Worm (Caenorhabditis elegans) whole organism, L4 larva: ENCODE measurements around the gene eat-3.
A peak's percentile ranks its signal among the peaks of the same experiment; 100 is the strongest.

Experiments
- F10B5.3 ChIP-seq: sonication (generic microtip); optimal IDR thresholded peaks from 2 replicates; lab custom pipeline; 2016; ENCODE audit warnings: mild to moderate bottlenecking, missing genetic modification characterization, missing compliant biosample characterization
- F37D6.2 ChIP-seq: sonication (generic microtip); optimal IDR thresholded peaks from 2 replicates; lab custom pipeline; 2016; ENCODE audit warnings: mild to moderate bottlenecking, missing genetic modification characterization, missing compliant biosample characterization
- R02D3.7 ChIP-seq: fragments of 150-350 bp; sonication (generic microtip); optimal IDR thresholded peaks from 3 replicates; lab custom pipeline; 2014; ENCODE audit warnings: missing biosample characterization, missing genetic modification characterization
- T20F7.1 ChIP-seq: fragments of 200-800 bp; sonication (Bioruptor generic); optimal IDR thresholded peaks from 2 replicates; lab custom pipeline; 2018; ENCODE audit warnings: mild to moderate bottlenecking, missing genetic modification characterization, missing compliant biosample characterization
- T26A8.4 ChIP-seq: fragments of 200-800 bp; sonication (Bioruptor generic); IDR thresholded peaks from 2 replicates; pipeline ENCODE4 v1.3.6; 2022; ENCODE audit warnings: missing genetic modification characterization, missing compliant biosample characterization
- Y105C5A.15 ChIP-seq: fragments of 200-800 bp; sonication (Bioruptor generic); IDR thresholded peaks from 2 replicates; pipeline ENCODE4 v1.3.6; 2022; ENCODE audit warnings: missing genetic modification characterization, missing compliant biosample characterization
- Y48G9A.11 ChIP-seq: fragments of 200-800 bp; sonication (Bioruptor generic); IDR thresholded peaks from 2 replicates; pipeline ENCODE4 v1.3.6; 2022; ENCODE audit warnings: missing genetic modification reagents, missing genetic modification characterization, missing compliant biosample characterization
- ZK546.5 ChIP-seq, 2 experiments: sonication (generic microtip); optimal IDR thresholded peaks; 2 replicates each; lab custom pipeline; 2017; ENCODE audit warnings: missing biosample characterization in 2 of 2, missing genetic modification characterization in 2 of 2
- aha-1 ChIP-seq: fragments of 150-350 bp; peaks from one replicate; lab custom pipeline; 2014; ENCODE audit warnings: missing biosample characterization, missing genetic modification characterization
- aly-2 ChIP-seq: sonication (generic microtip); optimal IDR thresholded peaks from 2 replicates; lab custom pipeline; 2018; ENCODE audit warnings: missing biosample characterization, missing genetic modification characterization
- ama-1 ChIP-seq: fragments of 150-350 bp; optimal IDR thresholded peaks from 2 replicates; lab custom pipeline; 2014; ENCODE audit warnings: inconsistent platforms, mixed read lengths
- attf-4 ChIP-seq: sonication (generic microtip); optimal IDR thresholded peaks from 3 replicates; lab custom pipeline; 2017; ENCODE audit warnings: missing biosample characterization, missing genetic modification characterization
- ceh-28 ChIP-seq: fragments of 150-350 bp; optimal IDR thresholded peaks from 2 replicates; lab custom pipeline; 2014; ENCODE audit warnings: missing biosample characterization, missing genetic modification reagents, missing genetic modification characterization
- ceh-82 ChIP-seq: sonication (generic microtip); optimal IDR thresholded peaks from 2 replicates; lab custom pipeline; 2017; ENCODE audit warnings: missing biosample characterization, missing genetic modification characterization
- ctbp-1 ChIP-seq: fragments of 200-800 bp; sonication (Bioruptor generic); IDR thresholded peaks from 2 replicates; pipeline ENCODE4 v1.3.6; 2022; ENCODE audit warnings: missing genetic modification reagents, missing genetic modification characterization, missing compliant biosample characterization
- daf-12 ChIP-seq: fragments of 150-350 bp; optimal IDR thresholded peaks from 2 replicates; lab custom pipeline; 2014; ENCODE audit warnings: missing biosample characterization, missing genetic modification reagents, missing genetic modification characterization
- daf-19 ChIP-seq: fragments of 200-800 bp; sonication (Bioruptor generic); conservative IDR thresholded peaks from 2 replicates; pipeline ENCODE4 v1.3.6; 2022; ENCODE audit warnings: missing genetic modification characterization, missing compliant biosample characterization
- dmd-8 ChIP-seq: fragments of 200-800 bp; sonication (Bioruptor generic); IDR thresholded peaks from 2 replicates; pipeline ENCODE4 v1.3.6; 2022; ENCODE audit warnings: missing genetic modification characterization, missing compliant biosample characterization
- egl-27 ChIP-seq: sonication (generic microtip); optimal IDR thresholded peaks from 3 replicates; lab custom pipeline; 2017; ENCODE audit warnings: missing biosample characterization, missing genetic modification reagents, missing genetic modification characterization
- fkh-10 ChIP-seq: fragments of 150-350 bp; optimal IDR thresholded peaks from 2 replicates; lab custom pipeline; 2014; ENCODE audit warnings: missing biosample characterization, missing genetic modification reagents, missing genetic modification characterization
- hif-1 ChIP-seq, 2 experiments: sonication (generic microtip); optimal IDR thresholded peaks; 2 replicates each; lab custom pipeline; 2016 to 2017; ENCODE audit warnings: missing compliant biosample characterization in 2 of 2, missing genetic modification characterization in 2 of 2, missing genetic modification reagents in 2 of 2, missing genotype in 2 of 2, mild to moderate bottlenecking in 1 of 2
- hlh-11 ChIP-seq: fragments of 200-800 bp; sonication (Bioruptor generic); optimal IDR thresholded peaks from 2 replicates; lab custom pipeline; 2018; ENCODE audit warnings: mild to moderate bottlenecking, missing genetic modification characterization, missing compliant biosample characterization
- hlh-30 ChIP-seq: sonication (generic microtip); optimal IDR thresholded peaks from 2 replicates; lab custom pipeline; 2017; ENCODE audit warnings: antibody characterized with exemption, mild to moderate bottlenecking, missing genetic modification characterization, missing compliant biosample characterization; ENCODE audit not compliant: insufficient read depth
- jun-1 ChIP-seq: fragments of 150-350 bp; optimal IDR thresholded peaks from 2 replicates; lab custom pipeline; 2014; ENCODE audit warnings: missing biosample characterization, missing genetic modification reagents, missing genetic modification characterization
- lin-38 ChIP-seq: fragments of 200-800 bp; sonication (Bioruptor generic); IDR thresholded peaks from 2 replicates; pipeline ENCODE4 v1.3.6; 2022; ENCODE audit warnings: missing genetic modification reagents, missing genetic modification characterization, missing compliant biosample characterization
- lir-3 ChIP-seq: sonication (generic microtip); optimal IDR thresholded peaks from 2 replicates; lab custom pipeline; 2016; ENCODE audit warnings: mild to moderate bottlenecking, missing genetic modification characterization, missing compliant biosample characterization
- mdl-1 ChIP-seq, 2 experiments: fragments of 150-350 bp in 1 of 2; sonication (generic microtip) in 1 of 2; optimal IDR thresholded peaks; 2 replicates each; lab custom pipeline; 2014 to 2017; ENCODE audit warnings: missing biosample characterization in 2 of 2, missing genetic modification characterization in 2 of 2
- nhr-10 ChIP-seq: fragments of 150-350 bp; optimal IDR thresholded peaks from 2 replicates; lab custom pipeline; 2014; ENCODE audit warnings: missing biosample characterization, missing genetic modification characterization
- nhr-237 ChIP-seq: sonication (generic microtip); optimal IDR thresholded peaks from 2 replicates; lab custom pipeline; 2017; ENCODE audit warnings: missing biosample characterization, missing genetic modification characterization
- nhr-28 ChIP-seq: fragments of 150-350 bp; optimal IDR thresholded peaks from 2 replicates; lab custom pipeline; 2014; ENCODE audit warnings: missing biosample characterization, missing genetic modification characterization
- nhr-77 ChIP-seq: fragments of 150-350 bp; optimal IDR thresholded peaks from 2 replicates; lab custom pipeline; 2014; ENCODE audit warnings: missing biosample characterization, missing genetic modification characterization
- pha-4 ChIP-seq, 2 experiments: fragments of 150-350 bp in 1 of 2; fragments of 200-800 bp in 1 of 2; sonication (Bioruptor generic) in 1 of 2; IDR thresholded peaks in 1 of 2; optimal IDR thresholded peaks in 1 of 2; 2 replicates each; pipeline versions ENCODE4 v1.3.6 to Lab custom; 2014 to 2022; ENCODE audit warnings: missing genetic modification characterization in 2 of 2, missing genetic modification reagents in 2 of 2, missing biosample characterization in 1 of 2, missing compliant biosample characterization in 1 of 2
- pqm-1 ChIP-seq: sonication (generic microtip); optimal IDR thresholded peaks from 2 replicates; lab custom pipeline; 2017; ENCODE audit warnings: missing biosample characterization, missing genetic modification characterization
- snpc-1.2 ChIP-seq: fragments of 200-800 bp; sonication (Bioruptor generic); IDR thresholded peaks from 2 replicates; pipeline ENCODE4 v1.3.6; 2022; ENCODE audit warnings: missing genetic modification reagents, missing genetic modification characterization, missing compliant biosample characterization
- snpc-4 ChIP-seq: fragments of 150-350 bp; optimal IDR thresholded peaks from 2 replicates; lab custom pipeline; 2014; ENCODE audit warnings: missing biosample characterization, missing genetic modification characterization
- spr-1 ChIP-seq: sonication (generic microtip); optimal IDR thresholded peaks from 2 replicates; lab custom pipeline; 2016; ENCODE audit warnings: mild to moderate bottlenecking, missing genetic modification characterization, missing compliant biosample characterization
- spr-3 ChIP-seq: fragments of 200-800 bp; sonication (Bioruptor generic); optimal IDR thresholded peaks from 2 replicates; lab custom pipeline; 2018; ENCODE audit warnings: mild to moderate bottlenecking, missing genetic modification characterization, missing compliant biosample characterization
- tra-1 ChIP-seq: fragments of 200-800 bp; sonication (Bioruptor generic); IDR thresholded peaks from 2 replicates; pipeline ENCODE4 v1.3.6; 2022; ENCODE audit warnings: missing genetic modification reagents, missing genetic modification characterization, missing compliant biosample characterization
- unc-62 ChIP-seq, 3 experiments: fragments of 150-350 bp in 1 of 3; sonication (generic microtip); optimal IDR thresholded peaks in 2 of 3; peaks in 1 of 3; 1 replicate in 1 of 3; 2 replicates in 2 of 3; lab custom pipeline; 2014 to 2017; ENCODE audit warnings: missing biosample characterization in 3 of 3, missing genetic modification characterization in 3 of 3, missing genetic modification reagents in 3 of 3, missing genotype in 1 of 3
- vab-7 ChIP-seq: fragments of 200-800 bp; sonication (Bioruptor generic); IDR thresholded peaks from 2 replicates; pipeline ENCODE4 v1.3.6; 2022; ENCODE audit warnings: missing genetic modification reagents, missing genetic modification characterization, missing compliant biosample characterization
- zip-11 ChIP-seq: fragments of 200-800 bp; sonication (Bioruptor generic); IDR thresholded peaks from 2 replicates; pipeline ENCODE4 v1.3.6; 2022; ENCODE audit warnings: missing genetic modification characterization, missing compliant biosample characterization
- zip-2 ChIP-seq: fragments of 150-350 bp; optimal IDR thresholded peaks from 2 replicates; lab custom pipeline; 2014; ENCODE audit warnings: missing biosample characterization, missing genetic modification characterization

Gene eat-3

ce11 chrII:9343955-9344354 is 19.3 kb downstream of the eat-3 start (continued):
- TF ChIP-seq zip-11 (GFP tag; lab: Robert Waterston, UW) (no peak), daf-12 (tag; lab: Kevin White, UChicago) (no peak), ZK546.5 (tag; optimal IDR thresholded peaks at IDR 0.05; lab: Kevin White, UChicago) (no peak), nhr-10 (tag; lab: Kevin White, UChicago) (no peak), snpc-1.2 (GFP tag; lab: Robert Waterston, UW) (no peak), vab-7 (GFP tag; lab: Robert Waterston, UW) (no peak)

ce11 chrII:9345116-9345515 is 20.4 kb downstream of the eat-3 start:
- TF ChIP-seq pqm-1 (tag; lab: Kevin White, UChicago) (no peak), Y105C5A.15 (GFP tag; lab: Robert Waterston, UW) (no peak), T20F7.1 (no peak), aha-1 (tag; lab: Kevin White, UChicago) (peak; percentile 37), nhr-28 (tag; lab: Kevin White, UChicago) (peak; percentile 39)

DNA sequence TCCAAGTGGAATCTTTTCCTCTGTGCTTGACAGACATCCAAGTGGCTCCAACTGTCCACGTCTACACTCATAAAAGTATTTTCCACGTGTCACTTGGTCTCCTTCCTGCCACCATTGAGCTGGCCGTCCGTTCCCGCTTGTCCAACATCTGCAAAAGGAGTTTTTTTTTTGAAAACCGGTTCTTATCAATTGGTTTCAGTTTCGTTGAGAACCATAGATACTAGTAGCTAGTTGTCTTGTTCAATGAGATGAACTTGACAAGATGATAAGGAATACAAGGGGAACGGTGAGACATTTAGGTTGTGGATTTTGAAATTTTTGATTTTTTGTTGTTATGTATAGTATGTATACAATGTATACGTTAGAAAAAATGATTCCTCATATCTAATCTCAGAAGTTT is 21.1 kb downstream of the eat-3 start:
- TF ChIP-seq nhr-77 (tag; lab: Kevin White, UChicago): no peak

- TF ChIP-seq lir-3 (no peak), ceh-82 (tag; lab: Kevin White, UChicago) (no peak), egl-27 (tag; lab: Kevin White, UChicago) (no peak), ceh-28 (tag; lab: Kevin White, UChicago) (no peak), Y105C5A.15 (GFP tag; lab: Robert Waterston, UW) (no peak), spr-3 (GFP tag; lab: Kevin White, UChicago) (no peak), F10B5.3 (tag; lab: Kevin White, UChicago) (no peak), zip-2 (tag; lab: Kevin White, UChicago) (no peak), mdl-1 (tag; optimal IDR thresholded peaks at IDR 0.05; lab: Kevin White, UChicago) (no peak), jun-1 (tag; lab: Kevin White, UChicago) (no peak), pha-4 (GFP tag; IDR thresholded peaks at IDR 0.05; lab: Robert Waterston, UW) (no peak), pha-4 (tag; optimal IDR thresholded peaks at IDR 0.05; lab: Kevin White, UChicago) (no peak), attf-4 (no peak), vab-7 (GFP tag; lab: Robert Waterston, UW) (no peak), ama-1 (lab: Kevin White, UChicago) (no peak), T26A8.4 (GFP tag; lab: Robert Waterston, UW) (no peak), hlh-11 (tag; lab: Kevin White, UChicago) (no peak), dmd-8 (GFP tag; lab: Robert Waterston, UW) (no peak)
- TF ChIP-seq, all 104 proteins: peak for 0
Measured at ce11 chrII:9346490-9346889, 21.8 kb downstream of the eat-3 start, which contains the start of gene F42A8.1. Gene F42A8.1, minus strand, starts transcription at chrII:9346590.

- peak in 1 of 2 experiments; percentile 96 for TF ChIP-seq unc-62 (GFP tag; optimal IDR thresholded peaks at IDR 0.05 in 1 of 2; lab: Kevin White, UChicago)
- TF ChIP-seq unc-62 (tag; optimal IDR thresholded peaks at IDR 0.05; lab: Kevin White, UChicago): no peak
- no peak for TF ChIP-seq tra-1
Measured at ce11 chrII:9347444-9347843, 22.8 kb downstream of the eat-3 start.

- TF ChIP-seq snpc-4 (tag; lab: Kevin White, UChicago) (no peak), spr-1 (no peak), hif-1 (tag; optimal IDR thresholded peaks at IDR 0.05; lab: Kevin White, UChicago) (peak in 1 of 2 experiments; percentile 88), daf-19 (GFP tag; lab: Robert Waterston, UW) (no peak), fkh-10 (no peak), ctbp-1 (no peak), zip-11 (GFP tag; lab: Robert Waterston, UW) (no peak), hlh-30 (peak; percentile 25), lin-38 (GFP tag; lab: Robert Waterston, UW) (no peak), aly-2 (tag; lab: Kevin White, UChicago) (no peak), Y48G9A.11 (peak; percentile 73), F37D6.2 (tag; lab: Kevin White, UChicago) (no peak), R02D3.7 (tag; lab: Kevin White, UChicago) (peak; percentile 76), pqm-1 (tag; lab: Kevin White, UChicago) (no peak), mdl-1 (tag; optimal IDR thresholded peaks at IDR 0.05; lab: Kevin White, UChicago) (no peak), F10B5.3 (tag; lab: Kevin White, UChicago) (no peak), nhr-237 (no peak), T20F7.1 (peak; percentile 91), aha-1 (tag; lab: Kevin White, UChicago) (no peak)
Measured at ce11 chrII:9352669-9353068, 28.0 kb downstream of the eat-3 start, which contains the start of the genes sdhb-1 and cup-15. Gene sdhb-1, minus strand, starts transcription at chrII:9352731. Gene cup-15, plus strand, starts transcription at chrII:9353000.
